Worm (Caenorhabditis elegans): ENCODE measurements around the gene C01G10.14.

ce11 chrV:15092666-15093065, 13.1 kb downstream of the C01G10.14 start, which contains the start of gene txt-12:
- TF ChIP-seq T23F11.4 (GFP tag; optimal IDR thresholded peaks at IDR 0.05) (no peak), ceh-31 (tag; optimal IDR thresholded peaks at IDR 0.05) (no peak), fkh-10 (GFP tag; optimal IDR thresholded peaks at IDR 0.05) (no peak), nhr-232 (tag; optimal IDR thresholded peaks at IDR 0.05) (no peak), ceh-48 (tag; optimal IDR thresholded peaks at IDR 0.05) (no peak), unc-86 (tag; optimal IDR thresholded peaks at IDR 0.05) (no peak), pag-3 (tag; optimal IDR thresholded peaks at IDR 0.05; ENCODE audit: borderline replicate concordance) (no peak), lin-11 (tag; optimal IDR thresholded peaks at IDR 0.05) (no peak), sox-2 (GFP tag; IDR thresholded peaks at IDR 0.05) (no peak), ttx-3 (tag; optimal IDR thresholded peaks at IDR 0.05) (no peak), ama-1 (optimal IDR thresholded peaks at IDR 0.05) (no peak)
